Fruit fly (Drosophila melanogaster) whole organism, embryonic: ENCODE results near the gene amrt.

Experiments used
- Antp ChIP-seq: fragments of 200-800 bp; sonication (Bioruptor generic); optimal IDR thresholded peaks from 3 replicates; lab custom pipeline; 2016; ENCODE audit warnings: missing biosample characterization, missing genetic modification characterization
- B-H2 ChIP-seq: fragments of 200-800 bp; sonication (Bioruptor generic); optimal IDR thresholded peaks from 2 replicates; lab custom pipeline; 2018; ENCODE audit warnings: missing biosample characterization, mild to moderate bottlenecking, missing genetic modification characterization
- BEAF-32 ChIP-seq: fragments of 200-800 bp; sonication (Bioruptor generic); optimal IDR thresholded peaks from 3 replicates; lab custom pipeline; 2017; ENCODE audit warnings: missing biosample characterization, missing genetic modification characterization, mild to moderate bottlenecking, moderate library complexity, missing genetic modification reagents
- CG10979 ChIP-seq: fragments of 200-800 bp; sonication (Bioruptor generic); optimal IDR thresholded peaks from 2 replicates; lab custom pipeline; 2018; ENCODE audit warnings: missing biosample characterization, mild to moderate bottlenecking, missing genetic modification characterization, moderate library complexity
- CG12104 ChIP-seq: fragments of 200-800 bp; sonication (Bioruptor generic); optimal IDR thresholded peaks from 3 replicates; lab custom pipeline; 2016; ENCODE audit warnings: missing biosample characterization, missing genetic modification characterization
- CG12219 ChIP-seq: fragments of 200-800 bp; sonication (Bioruptor generic); optimal IDR thresholded peaks from 3 replicates; lab custom pipeline; 2018; ENCODE audit warnings: missing biosample characterization, mild to moderate bottlenecking, missing genetic modification characterization
- CG14860 ChIP-seq: fragments of 200-800 bp; sonication (Bioruptor generic); IDR thresholded peaks from 3 replicates; pipeline ENCODE4 v1.3.6; 2022; ENCODE audit warnings: missing biosample characterization, missing genetic modification characterization; ENCODE audit not compliant: partially characterized antibody
- CG15011 ChIP-seq: fragments of 200-800 bp; sonication (Bioruptor generic); optimal IDR thresholded peaks from 3 replicates; lab custom pipeline; 2018; ENCODE audit warnings: missing biosample characterization, mild to moderate bottlenecking, missing genetic modification characterization
- CG16779 ChIP-seq: fragments of 200-800 bp; sonication (Bioruptor generic); IDR thresholded peaks from 2 replicates; pipeline ENCODE4 v1.3.6; 2022; ENCODE audit warnings: missing biosample characterization, missing genetic modification characterization
- CG17186 ChIP-seq: fragments of 200-800 bp; sonication (Bioruptor generic); optimal IDR thresholded peaks from 3 replicates; lab custom pipeline; 2017; ENCODE audit warnings: missing biosample characterization, missing genetic modification reagents, missing genetic modification characterization
- CG17359 ChIP-seq: fragments of 200-800 bp; sonication (Bioruptor generic); optimal IDR thresholded peaks from 3 replicates; lab custom pipeline; 2018; ENCODE audit warnings: missing biosample characterization, mild to moderate bottlenecking, missing genetic modification characterization, moderate library complexity
- CG17612 ChIP-seq: fragments of 200-800 bp; sonication (Bioruptor generic); IDR thresholded peaks from 2 replicates; pipeline ENCODE4 v1.3.6; 2022; ENCODE audit warnings: missing biosample characterization, missing genetic modification characterization
- CG17802 ChIP-seq: fragments of 200-800 bp; sonication (Bioruptor generic); optimal IDR thresholded peaks from 2 replicates; lab custom pipeline; 2018; ENCODE audit warnings: missing biosample characterization, mild to moderate bottlenecking, missing genetic modification characterization, moderate library complexity
- CG18262 ChIP-seq: fragments of 200-800 bp; optimal IDR thresholded peaks from 3 replicates; lab custom pipeline; 2019; ENCODE audit warnings: missing biosample characterization, mild to moderate bottlenecking, missing genetic modification characterization, moderate library complexity
- CG3281 ChIP-seq: fragments of 200-800 bp; sonication (Bioruptor generic); optimal IDR thresholded peaks from 3 replicates; lab custom pipeline; 2017; ENCODE audit warnings: missing biosample characterization, mild to moderate bottlenecking, missing genetic modification characterization
- CG4424 ChIP-seq: fragments of 200-800 bp; sonication (Bioruptor generic); optimal IDR thresholded peaks from 3 replicates; lab custom pipeline; 2016; ENCODE audit warnings: missing biosample characterization, missing genetic modification characterization
- CG7963 ChIP-seq: fragments of 200-800 bp; sonication (Bioruptor generic); IDR thresholded peaks from 3 replicates; pipeline ENCODE4 v1.3.6; 2022; ENCODE audit warnings: missing biosample characterization, missing genetic modification characterization; ENCODE audit not compliant: partially characterized antibody
- CG9437 ChIP-seq: fragments of 200-800 bp; sonication (Bioruptor generic); optimal IDR thresholded peaks from 2 replicates; lab custom pipeline; 2018; ENCODE audit warnings: missing biosample characterization, mild to moderate bottlenecking, missing genetic modification characterization
- Dll ChIP-seq: fragments of 200-800 bp; sonication (Bioruptor generic); IDR thresholded peaks from 4 replicates; pipeline ENCODE4 v1.3.6; 2022; ENCODE audit warnings: missing biosample characterization, missing genetic modification characterization; ENCODE audit not compliant: partially characterized antibody
- HHEX ChIP-seq: fragments of 200-800 bp; sonication (Bioruptor generic); optimal IDR thresholded peaks from 3 replicates; lab custom pipeline; 2017; ENCODE audit warnings: missing biosample characterization, mild to moderate bottlenecking, missing genetic modification characterization, missing genetic modification reagents
- Hey ChIP-seq: fragments of 200-800 bp; sonication (Bioruptor generic); optimal IDR thresholded peaks from 3 replicates; lab custom pipeline; 2018; ENCODE audit warnings: missing biosample characterization, mild to moderate bottlenecking, missing genetic modification characterization
- Hmx ChIP-seq: fragments of 200-800 bp; sonication (Bioruptor generic); optimal IDR thresholded peaks from 2 replicates; lab custom pipeline; 2016; ENCODE audit warnings: missing biosample characterization, missing genetic modification characterization
- Hr39 ChIP-seq: fragments of >200 bp; optimal IDR thresholded peaks from 2 replicates; lab custom pipeline; 2017
- Nf-YC ChIP-seq: fragments of 200-800 bp; optimal IDR thresholded peaks from 3 replicates; lab custom pipeline; 2019; ENCODE audit warnings: missing biosample characterization, mild to moderate bottlenecking, missing genetic modification characterization, moderate library complexity
- PHDP ChIP-seq: fragments of 200-800 bp; sonication (Bioruptor generic); optimal IDR thresholded peaks from 3 replicates; lab custom pipeline; 2018; ENCODE audit warnings: missing biosample characterization, mild to moderate bottlenecking, missing genetic modification characterization, moderate library complexity
- Ravus ChIP-seq: fragments of 200-800 bp; sonication (Bioruptor generic); IDR thresholded peaks from 2 replicates; pipeline ENCODE4 v1.3.6; 2022; ENCODE audit warnings: missing biosample characterization, missing genetic modification characterization
- Taf1 ChIP-seq: fragments of 200-800 bp; sonication (Bioruptor generic); IDR thresholded peaks from 2 replicates; pipeline ENCODE4 v1.3.6; 2022; ENCODE audit warnings: missing biosample characterization, missing genetic modification characterization
- amos ChIP-seq: fragments of 200-800 bp; sonication (Bioruptor generic); IDR thresholded peaks from 2 replicates; pipeline ENCODE4 v1.3.6; 2022; ENCODE audit warnings: missing biosample characterization, missing genetic modification characterization; ENCODE audit not compliant: partially characterized antibody
- aop ChIP-seq: fragments of 200-800 bp; sonication (Bioruptor generic); IDR thresholded peaks from 2 replicates; pipeline ENCODE4 v1.3.6; 2022; ENCODE audit warnings: missing biosample characterization, missing genetic modification characterization
- ap ChIP-seq: fragments of 200-800 bp; sonication (Bioruptor generic); IDR thresholded peaks from 2 replicates; pipeline ENCODE4 v1.3.6; 2022; ENCODE audit warnings: missing biosample characterization, missing genetic modification characterization
- ase ChIP-seq: fragments of 200-800 bp; sonication (Bioruptor generic); IDR thresholded peaks from 3 replicates; pipeline ENCODE4 v1.3.6; 2022; ENCODE audit warnings: missing biosample characterization, missing genetic modification characterization
- ato ChIP-seq: fragments of 200-800 bp; sonication (Bioruptor generic); IDR thresholded peaks from 2 replicates; pipeline ENCODE4 v1.3.6; 2022; ENCODE audit warnings: missing biosample characterization, missing genetic modification characterization; ENCODE audit not compliant: partially characterized antibody
- bigmax ChIP-seq: fragments of 200-800 bp; sonication (Bioruptor generic); optimal IDR thresholded peaks from 2 replicates; lab custom pipeline; 2018; ENCODE audit warnings: missing biosample characterization, mild to moderate bottlenecking, missing genetic modification characterization
- chif ChIP-seq, 2 experiments: fragments of 200-800 bp; sonication (Bioruptor generic); optimal IDR thresholded peaks; 3 replicates each; lab custom pipeline; 2016; ENCODE audit warnings: missing biosample characterization in 2 of 2, missing genetic modification characterization in 2 of 2
- cwo ChIP-seq: fragments of 200-800 bp; sonication (Bioruptor generic); optimal IDR thresholded peaks from 3 replicates; lab custom pipeline; 2017; ENCODE audit warnings: missing biosample characterization, missing genetic modification characterization, mild to moderate bottlenecking, moderate library complexity, missing genetic modification reagents
- danr ChIP-seq: fragments of 200-800 bp; sonication (Bioruptor generic); IDR thresholded peaks from 2 replicates; pipeline ENCODE4 v1.3.6; 2022; ENCODE audit warnings: missing biosample characterization, missing genetic modification characterization
- dpn ChIP-seq, 2 experiments: fragments of 200-800 bp; sonication (Bioruptor generic); optimal IDR thresholded peaks; 3 replicates each; lab custom pipeline; 2016; ENCODE audit warnings: missing biosample characterization in 2 of 2, missing genetic modification characterization in 2 of 2
- emc ChIP-seq: fragments of 200-800 bp; sonication (Bioruptor generic); optimal IDR thresholded peaks from 2 replicates; lab custom pipeline; 2016; ENCODE audit warnings: missing biosample characterization, missing genetic modification characterization
- grn ChIP-seq: fragments of 200-800 bp; sonication (Bioruptor generic); optimal IDR thresholded peaks from 3 replicates; lab custom pipeline; 2017; ENCODE audit warnings: missing biosample characterization, missing genetic modification characterization
- lilli ChIP-seq: fragments of 200-800 bp; sonication (Bioruptor generic); optimal IDR thresholded peaks from 3 replicates; lab custom pipeline; 2016; ENCODE audit warnings: missing biosample characterization, missing genetic modification characterization
- nau ChIP-seq: fragments of 200-800 bp; sonication (Bioruptor generic); optimal IDR thresholded peaks from 3 replicates; lab custom pipeline; 2017; ENCODE audit warnings: missing biosample characterization, mild to moderate bottlenecking, missing genetic modification characterization, missing genetic modification reagents
- nmo ChIP-seq: fragments of 200-800 bp; sonication (Bioruptor generic); optimal IDR thresholded peaks from 2 replicates; lab custom pipeline; 2018; ENCODE audit warnings: missing biosample characterization, mild to moderate bottlenecking, missing genetic modification characterization, moderate library complexity
- pb ChIP-seq: fragments of 200-800 bp; sonication (Bioruptor generic); optimal IDR thresholded peaks from 3 replicates; lab custom pipeline; 2016; ENCODE audit warnings: missing biosample characterization, missing genetic modification characterization
- pzg ChIP-seq: fragments of 200-800 bp; sonication (Bioruptor generic); optimal IDR thresholded peaks from 3 replicates; lab custom pipeline; 2018; ENCODE audit warnings: missing biosample characterization, mild to moderate bottlenecking, missing genetic modification characterization, moderate library complexity
- sens-2 ChIP-seq: fragments of 200-800 bp; sonication (Bioruptor generic); IDR thresholded peaks from 2 replicates; pipeline ENCODE4 v1.3.6; 2022; ENCODE audit warnings: missing biosample characterization, missing genetic modification characterization
- sqz ChIP-seq: fragments of 200-800 bp; sonication (Bioruptor generic); optimal IDR thresholded peaks from 3 replicates; lab custom pipeline; 2018; ENCODE audit warnings: missing biosample characterization, mild to moderate bottlenecking, missing genetic modification characterization
- tll ChIP-seq, 2 experiments: fragments of 200-800 bp in 1 of 2; fragments of >200 bp in 1 of 2; sonication (Bioruptor generic) in 1 of 2; optimal IDR thresholded peaks; 2 replicates each; lab custom pipeline; 2017 to 2019; ENCODE audit warnings: missing biosample characterization in 2 of 2, missing genetic modification characterization in 2 of 2, mild to moderate bottlenecking in 1 of 2, moderate library complexity in 1 of 2
- unpg ChIP-seq: fragments of 200-800 bp; sonication (Bioruptor generic); optimal IDR thresholded peaks from 3 replicates; lab custom pipeline; 2018; ENCODE audit warnings: missing biosample characterization, mild to moderate bottlenecking, missing genetic modification characterization, moderate library complexity
- zen2 ChIP-seq: fragments of 200-800 bp; sonication (Bioruptor generic); IDR thresholded peaks from 3 replicates; pipeline ENCODE4 v1.3.6; 2022; ENCODE audit warnings: missing biosample characterization, missing genetic modification characterization; ENCODE audit not compliant: partially characterized antibody

The amrt gene

dm6 chrX:13820310-13821038 is 38.2 kb downstream of the amrt start (continued):
- no peak for TF ChIP-seq Nf-YC (tag; lab: Kevin White, UChicago)
- no peak for TF ChIP-seq Dll (GFP tag; lab: Robert Waterston, UW)
- peak; percentile 33 for TF ChIP-seq CG12104 (GFP tag; lab: Kevin White, UChicago)
- no peak for TF ChIP-seq bigmax (GFP tag; lab: Kevin White, UChicago)
- TF ChIP-seq pb (GFP tag; lab: Kevin White, UChicago) = no peak
- TF ChIP-seq CG9437 = peak; percentile 27
- no peak for TF ChIP-seq Antp (GFP tag; lab: Kevin White, UChicago)
- TF ChIP-seq sens-2 (GFP tag; lab: Robert Waterston, UW) = no peak
- peak; percentile 1 for TF ChIP-seq HHEX (GFP tag; lab: Kevin White, UChicago)
- TF ChIP-seq pzg (GFP tag; lab: Kevin White, UChicago) = no peak
- TF ChIP-seq CG4424 (GFP tag; lab: Kevin White, UChicago) = no peak
- no peak for TF ChIP-seq grn (GFP tag; lab: Kevin White, UChicago)
- no peak for TF ChIP-seq nau (GFP tag; lab: Kevin White, UChicago)
- TF ChIP-seq danr (GFP tag; lab: Robert Waterston, UW) = no peak
- no peak for TF ChIP-seq ato (GFP tag; lab: Robert Waterston, UW)
- no peak for TF ChIP-seq aop (GFP tag; lab: Robert Waterston, UW)
- no peak for TF ChIP-seq Hey (tag; lab: Kevin White, UChicago)
- no peak for TF ChIP-seq CG12219 (GFP tag; lab: Kevin White, UChicago)
- TF ChIP-seq PHDP (tag; lab: Kevin White, UChicago) = peak; percentile 22
- peak; percentile 26 for TF ChIP-seq unpg (GFP tag; lab: Kevin White, UChicago)
- TF ChIP-seq CG15011 (GFP tag; lab: Kevin White, UChicago) = peak; percentile 5
- no peak for TF ChIP-seq emc (GFP tag; lab: Kevin White, UChicago)
- TF ChIP-seq CG17802 (tag; lab: Kevin White, UChicago) = no peak
- TF ChIP-seq CG7963 (GFP tag; lab: Robert Waterston, UW) = no peak
- no peak for TF ChIP-seq zen2 (GFP tag; lab: Robert Waterston, UW)
- peak; percentile 21 for TF ChIP-seq CG17359 (tag; lab: Kevin White, UChicago)
- peak in 1 of 2 experiments; percentile 14 for TF ChIP-seq dpn (GFP tag; optimal IDR thresholded peaks at IDR 0.05; lab: Kevin White, UChicago)
- no peak for TF ChIP-seq Taf1
- no peak for TF ChIP-seq Hmx (GFP tag; lab: Kevin White, UChicago)
- TF ChIP-seq sqz = no peak
- TF ChIP-seq nmo (GFP tag; lab: Kevin White, UChicago) = peak; percentile 40
- TF ChIP-seq CG17186 = no peak
- TF ChIP-seq tll (GFP tag; optimal IDR thresholded peaks at IDR 0.05; lab: Kevin White, UChicago) = no peak
- no peak for TF ChIP-seq BEAF-32
- TF ChIP-seq CG14860 = no peak
- TF ChIP-seq CG18262 = no peak
- TF ChIP-seq Ravus = no peak
- TF ChIP-seq Hr39 (lab: Kevin White, UChicago) = no peak
- peak; percentile 11 for TF ChIP-seq CG10979
- peak; percentile 6 for TF ChIP-seq cwo (GFP tag; lab: Kevin White, UChicago)
- no peak for TF ChIP-seq ase (GFP tag; lab: Robert Waterston, UW)
- no peak for TF ChIP-seq chif (GFP tag; optimal IDR thresholded peaks at IDR 0.05; lab: Kevin White, UChicago)
- no peak for TF ChIP-seq ap
- TF ChIP-seq lilli (GFP tag; lab: Kevin White, UChicago) = peak; percentile 35
- TF ChIP-seq CG16779 (GFP tag; lab: Robert Waterston, UW) = no peak
- no peak for TF ChIP-seq amos (GFP tag; lab: Robert Waterston, UW)
- TF ChIP-seq CG3281 (GFP tag; lab: Kevin White, UChicago) = peak; percentile 25
- TF ChIP-seq CG17612 (GFP tag; lab: Robert Waterston, UW) = no peak
- TF ChIP-seq B-H2 (GFP tag; lab: Kevin White, UChicago) = no peak
